Fruit fly (Drosophila melanogaster): ENCODE results near the gene betaggt-I.
A peak's percentile ranks its signal among the peaks of the same experiment; 100 is the strongest.

Gene betaggt-I

dm6 chr2L:4981278-4981966, 36.0 kb downstream of the betaggt-I start, which contains the start of the genes CG8892 and CG34126 (continued):
- peak; percentile 96 for TF ChIP-seq org-1 (GFP tag; optimal IDR thresholded peaks at IDR 0.05)
- peak; percentile 45; the same call in 1 of the 2 replicates for TF ChIP-seq Bgb (GFP tag; IDR thresholded peaks at IDR 0.05; ENCODE audit: partially characterized antibody)
- TF ChIP-seq HmgD (GFP tag; optimal IDR thresholded peaks at IDR 0.05), result peak; percentile 90
- peak; percentile 98 for TF ChIP-seq lilli (GFP tag; optimal IDR thresholded peaks at IDR 0.05)
- peak; percentile 97 for TF ChIP-seq lmd (GFP tag; IDR thresholded peaks at IDR 0.05)
- peak; percentile 61 for TF ChIP-seq Kr (GFP tag; optimal IDR thresholded peaks at IDR 0.05)
- TF ChIP-seq Nf-YA (GFP tag; IDR thresholded peaks at IDR 0.05), result peak; percentile 89
- TF ChIP-seq Ets97D (GFP tag; optimal IDR thresholded peaks at IDR 0.05), result peak; percentile 92
- peak; percentile 98 for TF ChIP-seq tio (GFP tag; optimal IDR thresholded peaks at IDR 0.05)
- TF ChIP-seq dimm (GFP tag; IDR thresholded peaks at IDR 0.05), result peak; percentile 82
- peak; percentile 57 for TF ChIP-seq CTCF (GFP tag; optimal IDR thresholded peaks at IDR 0.05)
- peak; percentile 95 for TF ChIP-seq CG17186 (GFP tag; optimal IDR thresholded peaks at IDR 0.05)
- TF ChIP-seq ssp (GFP tag; IDR thresholded peaks at IDR 0.05), result peak; percentile 93
- peak; percentile 94 for TF ChIP-seq CG11695 (GFP tag; IDR thresholded peaks at IDR 0.05)
- peak; percentile 77 for TF ChIP-seq fd64A (GFP tag; optimal IDR thresholded peaks at IDR 0.05)
- TF ChIP-seq CG9215 (GFP tag; IDR thresholded peaks at IDR 0.05), result peak; percentile 97
- TF ChIP-seq CG6654 (GFP tag; optimal IDR thresholded peaks at IDR 0.05), result peak; percentile 86
- TF ChIP-seq dm (GFP tag; optimal IDR thresholded peaks at IDR 0.05), result peak; percentile 90
- peak; percentile 24; the same call in 1 of the 2 replicates for TF ChIP-seq Scr (GFP tag; IDR thresholded peaks at IDR 0.05; ENCODE audit: partially characterized antibody)
- peak; percentile 78; the same call in 2 of the 3 replicates for TF ChIP-seq gce (GFP tag; IDR thresholded peaks at IDR 0.05)
- peak; percentile 96 for TF ChIP-seq CG34422 (GFP tag; IDR thresholded peaks at IDR 0.05)
- TF ChIP-seq CG6689 (GFP tag; IDR thresholded peaks at IDR 0.05), result peak; percentile 100
- TF ChIP-seq CG10959 (GFP tag; IDR thresholded peaks at IDR 0.05), result peak; percentile 93
- TF ChIP-seq CG5245 (GFP tag; optimal IDR thresholded peaks at IDR 0.05), result peak; percentile 96
- peak; percentile 93 for TF ChIP-seq CG32767 (GFP tag; IDR thresholded peaks at IDR 0.05)
- no peak for TF ChIP-seq lov (optimal IDR thresholded peaks at IDR 0.05)
- TF ChIP-seq lov (GFP tag; IDR thresholded peaks at IDR 0.05), result peak; percentile 72; the same call in 2 of the 3 replicates
- TF ChIP-seq ac (GFP tag; optimal IDR thresholded peaks at IDR 0.05), result peak; percentile 65
- peak; percentile 88 for TF ChIP-seq stc (GFP tag; IDR thresholded peaks at IDR 0.05)
- TF ChIP-seq CG11085 (GFP tag; IDR thresholded peaks at IDR 0.05), result peak; percentile 94
- peak; percentile 83; the same call in 1 of the 2 replicates for TF ChIP-seq CkIIα-i1 (GFP tag; IDR thresholded peaks at IDR 0.05)
- peak; percentile 96 for TF ChIP-seq CG11247 (GFP tag; IDR thresholded peaks at IDR 0.05)
- TF ChIP-seq mld (GFP tag; IDR thresholded peaks at IDR 0.05; ENCODE audit: partially characterized antibody), result no peak
- TF ChIP-seq Mrtf (GFP tag; IDR thresholded peaks at IDR 0.05), result peak; percentile 96
- peak; percentile 98 for TF ChIP-seq chn (GFP tag; optimal IDR thresholded peaks at IDR 0.05)
- TF ChIP-seq CrebB (tag; optimal IDR thresholded peaks at IDR 0.05), result peak; percentile 92
- TF ChIP-seq CG6175 (GFP tag; IDR thresholded peaks at IDR 0.05), result peak; percentile 92
- TF ChIP-seq nmo (GFP tag; optimal IDR thresholded peaks at IDR 0.05), result peak; percentile 98
- TF ChIP-seq jing (GFP tag; optimal IDR thresholded peaks at IDR 0.05), result peak; percentile 95
- peak; percentile 97 for TF ChIP-seq nerfin-1 (tag; optimal IDR thresholded peaks at IDR 0.05)
- TF ChIP-seq ash1 (GFP tag; optimal IDR thresholded peaks at IDR 0.05), result peak; percentile 86
- peak; percentile 99 for TF ChIP-seq Xbp1 (GFP tag; optimal IDR thresholded peaks at IDR 0.05)
- peak; percentile 94 for TF ChIP-seq seq (GFP tag; IDR thresholded peaks at IDR 0.05)
- peak; percentile 85 for TF ChIP-seq CG1603 (tag; optimal IDR thresholded peaks at IDR 0.05)
- peak; percentile 84 for TF ChIP-seq CG10431 (GFP tag; optimal IDR thresholded peaks at IDR 0.05)
- peak; percentile 55 for TF ChIP-seq knrl (GFP tag; IDR thresholded peaks at IDR 0.05; ENCODE audit: partially characterized antibody)
- TF ChIP-seq BEAF-32 (GFP tag; optimal IDR thresholded peaks at IDR 0.05), result peak; percentile 68
- TF ChIP-seq CG6254 (GFP tag; optimal IDR thresholded peaks at IDR 0.05), result peak; percentile 89
- TF ChIP-seq klu (GFP tag; IDR thresholded peaks at IDR 0.05), result peak; percentile 97
- peak; percentile 93 for TF ChIP-seq gsb-n (tag; optimal IDR thresholded peaks at IDR 0.05)
- peak; percentile 98 for TF ChIP-seq CG17361 (GFP tag; IDR thresholded peaks at IDR 0.05)

Measured in whole organism, embryonic.